Fruit fly (Drosophila melanogaster) S2 (cell line): ENCODE measurements around the gene CG31635.

Experiments used
- CG8478 ChIP-seq: fragments of >200 bp; optimal IDR thresholded peaks from 2 replicates; lab custom pipeline; 2018
- CTCF ChIP-seq, 2 experiments: fragments of >200 bp; optimal IDR thresholded peaks; 2 replicates each; lab custom pipeline; 2018

DNA sequence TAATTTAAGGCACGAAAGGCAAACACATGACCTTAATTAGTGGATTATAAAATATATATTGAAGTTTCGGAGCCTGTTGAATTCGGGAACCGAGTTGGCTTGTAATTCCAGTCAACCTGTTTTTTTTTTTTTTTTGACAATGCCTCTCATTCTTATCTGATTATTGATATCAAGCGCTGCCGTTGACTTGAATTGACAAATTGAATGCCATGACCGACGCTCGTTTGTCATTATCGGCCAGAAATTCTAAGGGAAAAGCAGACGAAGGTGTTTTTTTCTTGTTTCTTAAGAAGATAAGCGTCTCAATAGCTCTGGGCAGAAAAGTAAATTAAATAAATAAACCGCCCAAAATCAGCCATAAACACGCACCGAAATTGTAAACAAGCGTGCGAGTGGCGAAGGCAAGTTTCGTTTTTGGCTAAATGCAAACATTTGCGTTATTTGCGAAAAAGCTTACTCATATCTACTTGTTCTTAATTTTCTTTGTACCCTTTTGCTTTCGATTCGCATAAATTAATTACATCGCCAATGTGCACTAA is 5.6 kb downstream of the CG31635 start:
- TF ChIP-seq CG8478 (lab: Kevin White, UChicago) (no peak), CTCF (optimal IDR thresholded peaks at IDR 0.05; lab: Kevin White, UChicago) (no peak)
